Worm (Caenorhabditis elegans) whole organism, mixed stage, embryonic: Measurements from ENCODE around the gene nhr-221.

ENCODE experiments used
- snpc-4 ChIP-seq: fragments of 150-350 bp; optimal IDR thresholded peaks from 2 replicates; lab custom pipeline; 2014; ENCODE audit warnings: missing biosample characterization, missing genetic modification characterization
- ztf-11 ChIP-seq: fragments of 150-350 bp; optimal IDR thresholded peaks from 2 replicates; lab custom pipeline; 2014; ENCODE audit warnings: missing biosample characterization, missing genetic modification characterization

ce11 chrV:3523262-3523661, 11.9 kb downstream of the nhr-221 start, which contains the start of gene irg-1:
- TF ChIP-seq ztf-11 (tag; lab: Kevin White, UChicago) (no peak), snpc-4 (tag; lab: Kevin White, UChicago) (no peak)
